Worm (Caenorhabditis elegans): ENCODE data around the gene cnc-10.

DNA sequence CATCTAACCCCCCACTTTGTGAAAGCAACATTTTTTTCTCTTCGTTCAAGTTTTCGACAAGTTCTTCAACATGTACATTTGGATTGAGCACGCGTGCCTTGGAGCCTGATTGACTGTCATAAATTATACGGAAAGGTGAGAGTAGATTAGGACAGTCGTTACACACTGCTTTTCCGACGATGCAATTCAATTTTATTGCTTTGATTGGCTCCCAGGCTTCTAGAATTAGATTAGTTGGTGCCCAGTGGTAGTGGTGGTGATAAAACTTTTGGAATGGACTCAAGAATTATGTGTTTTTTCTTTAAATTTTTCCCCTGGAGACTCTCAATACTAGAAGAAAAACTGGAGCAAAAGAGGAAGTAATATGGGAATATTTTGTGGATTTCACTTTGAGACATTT, 21.4 kb downstream of the cnc-10 start:
- no peak for TF ChIP-seq ets-4 (tag; optimal IDR thresholded peaks at IDR 0.05)
- no peak for TF ChIP-seq nhr-232 (tag; optimal IDR thresholded peaks at IDR 0.05)
- TF ChIP-seq pqm-1 (tag; optimal IDR thresholded peaks at IDR 0.05) = no peak
- TF ChIP-seq pag-3 (tag; optimal IDR thresholded peaks at IDR 0.05; ENCODE audit: borderline replicate concordance) = no peak
- TF ChIP-seq zip-5 (tag; optimal IDR thresholded peaks at IDR 0.05) = no peak
- no peak for TF ChIP-seq ceh-2 (tag; optimal IDR thresholded peaks at IDR 0.05)
- TF ChIP-seq sox-4 (tag; optimal IDR thresholded peaks at IDR 0.05) = no peak
- TF ChIP-seq npax-4 (tag; optimal IDR thresholded peaks at IDR 0.05) = no peak
- TF ChIP-seq F13H6.1 (tag; optimal IDR thresholded peaks at IDR 0.05) = no peak
- no peak for TF ChIP-seq ama-1 (optimal IDR thresholded peaks at IDR 0.05)
- no peak for TF ChIP-seq hlh-30 (tag; optimal IDR thresholded peaks at IDR 0.05; ENCODE audit: insufficient read depth)

All from whole organism, late embryonic.